Worm (Caenorhabditis elegans) whole organism, mixed stage, embryonic: ENCODE data around the gene sec-61.B.

Source experiments
- elt-1 ChIP-seq: sonication (generic microtip); optimal IDR thresholded peaks from 2 replicates; lab custom pipeline; 2017; ENCODE audit warnings: missing genetic modification characterization, mild to moderate bottlenecking, missing compliant biosample characterization, antibody characterized with exemption, moderate library complexity, borderline replicate concordance; ENCODE audit not compliant: insufficient read depth
- elt-3 ChIP-seq: fragments of 150-350 bp; optimal IDR thresholded peaks from 2 replicates; lab custom pipeline; 2014; ENCODE audit warnings: missing biosample characterization, missing genetic modification characterization
- nhr-28 ChIP-seq: fragments of 150-350 bp; optimal IDR thresholded peaks from 2 replicates; lab custom pipeline; 2014; ENCODE audit warnings: missing biosample characterization, missing genetic modification characterization
- nhr-76 ChIP-seq: sonication (generic microtip); optimal IDR thresholded peaks from 2 replicates; lab custom pipeline; 2017; ENCODE audit warnings: missing biosample characterization, missing genetic modification characterization
- pha-4 ChIP-seq: fragments of 150-350 bp; optimal IDR thresholded peaks from 2 replicates; lab custom pipeline; 2018; ENCODE audit warnings: missing biosample characterization, missing genetic modification reagents, missing genetic modification characterization
- snpc-4 ChIP-seq: fragments of 150-350 bp; optimal IDR thresholded peaks from 2 replicates; lab custom pipeline; 2014; ENCODE audit warnings: missing biosample characterization, missing genetic modification characterization
- tbx-8 ChIP-seq: fragments of 200-800 bp; sonication (Bioruptor generic); optimal IDR thresholded peaks from 2 replicates; lab custom pipeline; 2018; ENCODE audit warnings: mild to moderate bottlenecking, missing genetic modification characterization, moderate library complexity, missing compliant biosample characterization
- unc-62 ChIP-seq: fragments of 150-350 bp; optimal IDR thresholded peaks from 2 replicates; lab custom pipeline; 2014; ENCODE audit warnings: missing biosample characterization, missing genetic modification reagents, missing genetic modification characterization

- TF ChIP-seq nhr-76 (tag; lab: Kevin White, UChicago) (no peak), unc-62 (GFP tag; lab: Kevin White, UChicago) (no peak), nhr-28 (tag; lab: Kevin White, UChicago) (no peak), pha-4 (tag; lab: Kevin White, UChicago) (no peak), snpc-4 (tag; lab: Kevin White, UChicago) (no peak), tbx-8 (GFP tag; lab: Kevin White, UChicago) (no peak), elt-1 (no peak), elt-3 (tag; lab: Kevin White, UChicago) (no peak)
These were observed 4.8 kb downstream of the sec-61.B start, which contains the start of gene Y38F2AR.3 for ce11 chrIV:2383713-2384112.
